Worm (Caenorhabditis elegans): ENCODE data around the gene ZK637.12.

Gene ZK637.12

ce11 chrIII:8971255-8972020 lies 47.4 kb downstream of the ZK637.12 start, which contains the start of the genes eif-3.D and R08D7.4 (continued):
- TF ChIP-seq C17E4.6 (GFP tag; IDR thresholded peaks at IDR 0.05) (no peak), madf-6 (GFP tag; IDR thresholded peaks at IDR 0.05) (peak; percentile 38; the same call in 1 of the 2 replicates), Y53F4B.3 (GFP tag; IDR thresholded peaks at IDR 0.05) (no peak), athp-1 (tag; optimal IDR thresholded peaks at IDR 0.05) (no peak), nhr-80 (tag; optimal IDR thresholded peaks at IDR 0.05) (peak; percentile 29), madf-10 (tag; optimal IDR thresholded peaks at IDR 0.05) (no peak), let-607 (tag; optimal IDR thresholded peaks at IDR 0.05) (peak in 1 of 2 experiments; percentile 30), nfya-1 (tag; optimal IDR thresholded peaks at IDR 0.05; ENCODE audit: borderline replicate concordance, insufficient read depth) (no peak), ceh-27 (GFP tag; optimal IDR thresholded peaks at IDR 0.05) (peak; percentile 35), lsl-1 (GFP tag; optimal IDR thresholded peaks at IDR 0.05) (peak; percentile 50), chd-7 (tag; optimal IDR thresholded peaks at IDR 0.05) (no peak), ztf-18 (tag; optimal IDR thresholded peaks at IDR 0.05) (peak; percentile 96), ceh-91 (GFP tag; IDR thresholded peaks at IDR 0.05) (no peak), ztf-6 (GFP tag; IDR thresholded peaks at IDR 0.05) (no peak), snpc-4 (GFP tag; optimal IDR thresholded peaks at IDR 0.05) (peak; percentile 0), snpc-4 (tag; optimal IDR thresholded peaks at IDR 0.05) (peak in 3 of 4 experiments; percentile 12 to 61 (median 20)), snpc-3.4 (tag; optimal IDR thresholded peaks at IDR 0.05) (peak; percentile 36), D2030.7 (GFP tag; IDR thresholded peaks at IDR 0.05) (peak; percentile 25; the same call in 1 of the 2 replicates), snpc-1.3 (tag; optimal IDR thresholded peaks at IDR 0.05; ENCODE audit: insufficient read depth) (peak; percentile 33), snpc-1.1 (tag; optimal IDR thresholded peaks at IDR 0.05; ENCODE audit: insufficient read depth) (no peak), hmg-1.2 (GFP tag; IDR thresholded peaks at IDR 0.05) (peak; percentile 38; the same call in 1 of the 2 replicates), unc-62 (GFP tag; optimal IDR thresholded peaks at IDR 0.05) (no peak), Y95B8A.8 (GFP tag; IDR thresholded peaks at IDR 0.05) (0 out of 2 replicates have a peak, but pooled peaks have one; percentile 15), dpl-1 (GFP tag; optimal IDR thresholded peaks at IDR 0.05) (peak; percentile 33)

- peak; percentile 55 for TF ChIP-seq ceh-27 (GFP tag; optimal IDR thresholded peaks at IDR 0.05)
- no peak for TF ChIP-seq bed-1 (GFP tag; IDR thresholded peaks at IDR 0.05)
These were observed 49.1 kb downstream of the ZK637.12 start for ce11 chrIII:8973163-8973562.

ce11 chrIII:8973826-8974225 lies 49.8 kb downstream of the ZK637.12 start, which contains the start of gene R08D7.5:
Gene R08D7.5 (plus strand): TSS chrIII:8974126.
- TF ChIP-seq attf-3 (GFP tag; conservative IDR thresholded peaks at IDR 0.05) (no peak), atf-7 (tag; optimal IDR thresholded peaks at IDR 0.05) (no peak), Y79H2A.3 (GFP tag; conservative IDR thresholded peaks at IDR 0.05) (no peak), C17E4.6 (GFP tag; IDR thresholded peaks at IDR 0.05) (no peak), dpl-1 (GFP tag; optimal IDR thresholded peaks at IDR 0.05) (no peak), fkh-3 (tag; optimal IDR thresholded peaks at IDR 0.05) (no peak), mes-4 (tag; optimal IDR thresholded peaks at IDR 0.05) (no peak), ztf-6 (GFP tag; IDR thresholded peaks at IDR 0.05) (no peak), F57A8.1 (GFP tag; optimal IDR thresholded peaks at IDR 0.05) (no peak), let-526 (GFP tag; IDR thresholded peaks at IDR 0.05) (no peak), nhr-27 (tag; optimal IDR thresholded peaks at IDR 0.05) (no peak), nhr-80 (tag; optimal IDR thresholded peaks at IDR 0.05) (no peak), Y53G8AR.9 (GFP tag; conservative IDR thresholded peaks at IDR 0.05) (no peak)
